Fruit fly (Drosophila melanogaster): ENCODE measurements around the gene Rab11.

Gene Rab11

dm6 chr3R:21127352-21127985, 16.3 kb downstream of the Rab11 start, which contains the start of the genes slmb and CG5793 (continued):
- peak in 1 of 2 experiments; percentile 4 for TF ChIP-seq insv (GFP tag; optimal IDR thresholded peaks at IDR 0.05)
- TF ChIP-seq pnt (GFP tag; optimal IDR thresholded peaks at IDR 0.05): peak; percentile 12
- no peak for TF ChIP-seq CG31224 (GFP tag; IDR thresholded peaks at IDR 0.05)
- TF ChIP-seq Hmx (GFP tag; optimal IDR thresholded peaks at IDR 0.05): no peak
- TF ChIP-seq Atf-2 (GFP tag; optimal IDR thresholded peaks at IDR 0.05): peak; percentile 43
- no peak for TF ChIP-seq NC2α (GFP tag; optimal IDR thresholded peaks at IDR 0.05)
- TF ChIP-seq CG16863 (GFP tag; optimal IDR thresholded peaks at IDR 0.05): peak; percentile 60
- TF ChIP-seq CG10321 (GFP tag; IDR thresholded peaks at IDR 0.05): no peak
- peak; percentile 46 for TF ChIP-seq fd102C (GFP tag; optimal IDR thresholded peaks at IDR 0.05)
- TF ChIP-seq BEAF-32 (GFP tag; optimal IDR thresholded peaks at IDR 0.05): peak; percentile 83
- no peak for TF ChIP-seq CG4730 (GFP tag; IDR thresholded peaks at IDR 0.05)
- no peak for TF ChIP-seq Mrtf (GFP tag; IDR thresholded peaks at IDR 0.05)
- TF ChIP-seq Sry-δ (GFP tag; optimal IDR thresholded peaks at IDR 0.05): peak; percentile 86
- TF ChIP-seq grau (tag; optimal IDR thresholded peaks at IDR 0.05): peak; percentile 37
- TF ChIP-seq klu (GFP tag; IDR thresholded peaks at IDR 0.05): no peak
- peak; percentile 66 for TF ChIP-seq CG14710 (tag; optimal IDR thresholded peaks at IDR 0.05)
- no peak for TF ChIP-seq Fer2 (tag; optimal IDR thresholded peaks at IDR 0.05)
- 0 out of 2 replicates have a peak, but pooled peaks have one; percentile 13 for TF ChIP-seq CG2129 (GFP tag; IDR thresholded peaks at IDR 0.05; ENCODE audit: partially characterized antibody)
- TF ChIP-seq Aef1 (GFP tag; IDR thresholded peaks at IDR 0.05): no peak
- TF ChIP-seq CG11093 (GFP tag; IDR thresholded peaks at IDR 0.05): no peak
- TF ChIP-seq CG9437 (GFP tag; optimal IDR thresholded peaks at IDR 0.05): no peak
- 0 out of 2 replicates have a peak, but pooled peaks have one; percentile 17 for TF ChIP-seq CG7372 (GFP tag; IDR thresholded peaks at IDR 0.05)
- TF ChIP-seq CG5245 (GFP tag; optimal IDR thresholded peaks at IDR 0.05): peak; percentile 19
- TF ChIP-seq Abd-B (GFP tag; optimal IDR thresholded peaks at IDR 0.05): peak; percentile 12
- peak; percentile 45 for TF ChIP-seq kni (GFP tag; optimal IDR thresholded peaks at IDR 0.05)
- TF ChIP-seq CG15514 (GFP tag; optimal IDR thresholded peaks at IDR 0.05): peak; percentile 68
- no peak for TF ChIP-seq CG11695 (GFP tag; IDR thresholded peaks at IDR 0.05)
- TF ChIP-seq CG14050 (GFP tag; IDR thresholded peaks at IDR 0.05): no peak
- TF ChIP-seq zf30C (GFP tag; optimal IDR thresholded peaks at IDR 0.05): no peak
- no peak for TF ChIP-seq CG33557 (GFP tag; optimal IDR thresholded peaks at IDR 0.05)
- no peak for TF ChIP-seq CG17829 (tag; optimal IDR thresholded peaks at IDR 0.05)
- no peak for TF ChIP-seq gce (GFP tag; IDR thresholded peaks at IDR 0.05)
- no peak for TF ChIP-seq Tbp (GFP tag; optimal IDR thresholded peaks at IDR 0.05)
- peak; percentile 41 for TF ChIP-seq vvl (GFP tag; IDR thresholded peaks at IDR 0.05)
- TF ChIP-seq H15 (GFP tag; IDR thresholded peaks at IDR 0.05): no peak
- TF ChIP-seq hth (optimal IDR thresholded peaks at IDR 0.05): no peak
- peak; percentile 30 for TF ChIP-seq CG13424 (tag; optimal IDR thresholded peaks at IDR 0.05)
- TF ChIP-seq chm (GFP tag; IDR thresholded peaks at IDR 0.05): no peak
- TF ChIP-seq Doc2 (GFP tag; IDR thresholded peaks at IDR 0.05): no peak
- TF ChIP-seq trh (GFP tag; optimal IDR thresholded peaks at IDR 0.05): peak; percentile 33
- TF ChIP-seq CG11504 (tag; optimal IDR thresholded peaks at IDR 0.05): no peak
- TF ChIP-seq Myb (GFP tag; optimal IDR thresholded peaks at IDR 0.05): peak; percentile 87
- 0 out of 2 replicates have a peak, but pooled peaks have one; percentile 45 for TF ChIP-seq sna (GFP tag; IDR thresholded peaks at IDR 0.05; ENCODE audit: partially characterized antibody)
- peak; percentile 68 for TF ChIP-seq HLH4C (GFP tag; IDR thresholded peaks at IDR 0.05; ENCODE audit: partially characterized antibody)
- no peak for TF ChIP-seq CG1647 (GFP tag; optimal IDR thresholded peaks at IDR 0.05)
- TF ChIP-seq Lhr (GFP tag; optimal IDR thresholded peaks at IDR 0.05): peak; percentile 62
- no peak for TF ChIP-seq CG18262 (tag; optimal IDR thresholded peaks at IDR 0.05)
- TF ChIP-seq Sry-β (GFP tag; optimal IDR thresholded peaks at IDR 0.05): peak; percentile 21
- no peak for TF ChIP-seq Kr (GFP tag; optimal IDR thresholded peaks at IDR 0.05)
- peak in 1 of 2 experiments; percentile 27 for TF ChIP-seq bsh (GFP tag; optimal IDR thresholded peaks at IDR 0.05)

Data from whole organism, embryonic.